Fruit fly (Drosophila melanogaster) whole organism, wandering third instar larva: Measurements from ENCODE around the gene Cyp312a1.

Experiments used
- Abd-B ChIP-seq: fragments of >200 bp; optimal IDR thresholded peaks from 2 replicates; lab custom pipeline; 2017; ENCODE audit warnings: missing biosample characterization, missing genetic modification characterization
- CG32264 ChIP-seq: fragments of 200-800 bp; sonication (Bioruptor generic); optimal IDR thresholded peaks from 2 replicates; lab custom pipeline; 2016; ENCODE audit warnings: missing biosample characterization, missing genetic modification characterization
- Dfd ChIP-seq: fragments of >200 bp; optimal IDR thresholded peaks from 2 replicates; lab custom pipeline; 2017; ENCODE audit warnings: missing biosample characterization, missing genetic modification characterization
- Dif ChIP-seq: fragments of 200-275, 200-300 bp; sonication (Bioruptor generic); optimal IDR thresholded peaks from 2 replicates; lab custom pipeline; 2018; ENCODE audit warnings: missing biosample characterization, missing genetic modification characterization; ENCODE audit not compliant: partially characterized antibody
- GATAd ChIP-seq: sonication (Bioruptor generic); optimal IDR thresholded peaks from 2 replicates; lab custom pipeline; 2016; ENCODE audit warnings: missing biosample characterization, missing genetic modification characterization
- HLH106 ChIP-seq: fragments of 200-800 bp; optimal IDR thresholded peaks from 3 replicates; lab custom pipeline; 2019; ENCODE audit warnings: missing biosample characterization, mild to moderate bottlenecking, missing genetic modification characterization, moderate library complexity
- Hr83 ChIP-seq: fragments of 200-300 bp; sonication (Bioruptor generic); optimal IDR thresholded peaks from 2 replicates; lab custom pipeline; 2016; ENCODE audit warnings: missing biosample characterization, mild to moderate bottlenecking, missing genetic modification characterization, moderate library complexity; ENCODE audit not compliant: poor library complexity, severe bottlenecking
- Jra ChIP-seq: sonication (Bioruptor generic); optimal IDR thresholded peaks from 2 replicates; lab custom pipeline; 2016; ENCODE audit warnings: missing biosample characterization, missing genetic modification characterization
- Mio ChIP-seq: sonication (Bioruptor generic); optimal IDR thresholded peaks from 2 replicates; lab custom pipeline; 2016; ENCODE audit warnings: missing biosample characterization, missing genetic modification characterization
- Myc ChIP-seq: fragments of >200 bp; optimal IDR thresholded peaks from 2 replicates; lab custom pipeline; 2017
- N ChIP-seq: fragments of >200 bp; optimal IDR thresholded peaks from 2 replicates; lab custom pipeline; 2018; ENCODE audit warnings: missing biosample characterization, missing external identifiers, missing genetic modification characterization
- Rel ChIP-seq, 2 experiments: fragments of 200-800 bp; sonication (Bioruptor generic) in 1 of 2; optimal IDR thresholded peaks; 2 replicates in 1 of 2; 3 replicates in 1 of 2; lab custom pipeline; 2016 to 2019; ENCODE audit warnings: mild to moderate bottlenecking in 2 of 2, missing biosample characterization in 2 of 2, missing genetic modification characterization in 2 of 2, moderate library complexity in 1 of 2
- Sp1 ChIP-seq: fragments of 200-800 bp; sonication (Bioruptor generic); optimal IDR thresholded peaks from 3 replicates; lab custom pipeline; 2019; ENCODE audit warnings: missing biosample characterization, mild to moderate bottlenecking, missing genetic modification characterization, moderate library complexity
- Vsx2 ChIP-seq: fragments of 200-300, 225-300 bp; sonication (Bioruptor generic); optimal IDR thresholded peaks from 2 replicates; lab custom pipeline; 2018; ENCODE audit warnings: missing biosample characterization, missing genetic modification characterization; ENCODE audit not compliant: partially characterized antibody
- br ChIP-seq: fragments of 200-800 bp; sonication (Bioruptor generic); optimal IDR thresholded peaks from 2 replicates; lab custom pipeline; 2016; ENCODE audit warnings: missing biosample characterization, missing genetic modification characterization
- dl ChIP-seq, 2 experiments: fragments of 175-275, 200-275 bp in 1 of 2; fragments of 200-275 bp in 1 of 2; sonication (Bioruptor generic); optimal IDR thresholded peaks; lab custom pipeline; 2018; ENCODE audit warnings: mild to moderate bottlenecking in 2 of 2, missing biosample characterization in 2 of 2, missing genetic modification characterization in 2 of 2, moderate library complexity in 2 of 2; ENCODE audit not compliant: partially characterized antibody in 2 of 2, insufficient read depth in 1 of 2
- dmrt93B ChIP-seq: fragments of 200-800 bp; sonication (Bioruptor generic); optimal IDR thresholded peaks from 2 replicates; lab custom pipeline; 2018; ENCODE audit warnings: missing biosample characterization, mild to moderate bottlenecking, missing genetic modification characterization
- ey ChIP-seq: fragments of 200-800 bp; sonication (Bioruptor generic); optimal IDR thresholded peaks from 2 replicates; lab custom pipeline; 2016; ENCODE audit warnings: missing biosample characterization, missing genetic modification characterization
- foxo ChIP-seq, 2 experiments: fragments of 200-800 bp; sonication (Bioruptor generic); optimal IDR thresholded peaks; 2 replicates in 1 of 2; 3 replicates in 1 of 2; lab custom pipeline; 2016 to 2017; ENCODE audit warnings: missing biosample characterization in 2 of 2, missing genetic modification characterization in 2 of 2
- fru ChIP-seq: fragments of 200-800 bp; sonication (Bioruptor generic); optimal IDR thresholded peaks from 3 replicates; lab custom pipeline; 2016; ENCODE audit warnings: missing biosample characterization, mild to moderate bottlenecking, missing genetic modification characterization
- h ChIP-seq: fragments of 200-800 bp; sonication (Bioruptor generic); optimal IDR thresholded peaks from 3 replicates; lab custom pipeline; 2016; ENCODE audit warnings: missing biosample characterization, mild to moderate bottlenecking, missing genetic modification characterization
- lola ChIP-seq: fragments of >200 bp; optimal IDR thresholded peaks from 2 replicates; lab custom pipeline; 2017; ENCODE audit warnings: missing biosample characterization, missing genetic modification characterization
- pan ChIP-seq: fragments of >200 bp; optimal IDR thresholded peaks from 2 replicates; lab custom pipeline; 2017
- psq ChIP-seq: fragments of 200-800 bp; sonication (Bioruptor generic); optimal IDR thresholded peaks from 3 replicates; lab custom pipeline; 2017; ENCODE audit warnings: missing biosample characterization, mild to moderate bottlenecking, missing genetic modification characterization, moderate library complexity
- rgr ChIP-seq: fragments of 200-800 bp; sonication (Bioruptor generic); optimal IDR thresholded peaks from 3 replicates; lab custom pipeline; 2016; ENCODE audit warnings: missing biosample characterization, mild to moderate bottlenecking, missing genetic modification characterization
- sv ChIP-seq: fragments of 200-800 bp; sonication (Bioruptor generic); optimal IDR thresholded peaks from 3 replicates; lab custom pipeline; 2016; ENCODE audit warnings: missing biosample characterization, missing genetic modification characterization
- tai ChIP-seq: sonication (Bioruptor generic); optimal IDR thresholded peaks from 2 replicates; lab custom pipeline; 2016; ENCODE audit warnings: missing biosample characterization, missing genetic modification characterization
- usp ChIP-seq: fragments of >200 bp; optimal IDR thresholded peaks from 2 replicates; lab custom pipeline; 2017; ENCODE audit warnings: missing biosample characterization, missing genetic modification characterization
- woc ChIP-seq: sonication (Bioruptor generic); optimal IDR thresholded peaks from 2 replicates; lab custom pipeline; 2016; ENCODE audit warnings: missing biosample characterization, mild to moderate bottlenecking, missing genetic modification characterization

The Cyp312a1 gene

DNA sequence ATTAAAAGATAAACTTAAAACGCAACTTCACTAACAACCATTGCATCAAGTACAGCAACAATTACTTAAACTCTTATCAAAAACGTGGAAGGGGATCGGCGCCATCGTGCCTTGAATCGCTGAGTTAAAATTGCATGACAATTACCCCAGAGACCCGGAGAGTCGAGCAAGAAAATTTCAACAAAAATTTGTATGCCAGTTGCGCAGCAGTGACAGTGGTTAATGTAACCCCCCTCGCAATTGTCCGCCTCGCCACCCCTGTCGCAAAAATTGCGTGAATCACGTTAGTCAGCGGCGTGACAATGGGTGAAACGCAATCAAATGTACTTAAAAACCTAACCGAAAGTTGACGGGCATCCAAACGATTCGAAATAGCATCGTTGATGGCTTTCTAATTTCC, 32.8 kb downstream of the Cyp312a1 start (continued):
- TF ChIP-seq h (GFP tag; lab: Kevin White, UChicago) (peak; percentile 37), foxo (GFP tag; optimal IDR thresholded peaks at IDR 0.05; lab: Kevin White, UChicago) (peak in 1 of 2 experiments; percentile 43)

DNA sequence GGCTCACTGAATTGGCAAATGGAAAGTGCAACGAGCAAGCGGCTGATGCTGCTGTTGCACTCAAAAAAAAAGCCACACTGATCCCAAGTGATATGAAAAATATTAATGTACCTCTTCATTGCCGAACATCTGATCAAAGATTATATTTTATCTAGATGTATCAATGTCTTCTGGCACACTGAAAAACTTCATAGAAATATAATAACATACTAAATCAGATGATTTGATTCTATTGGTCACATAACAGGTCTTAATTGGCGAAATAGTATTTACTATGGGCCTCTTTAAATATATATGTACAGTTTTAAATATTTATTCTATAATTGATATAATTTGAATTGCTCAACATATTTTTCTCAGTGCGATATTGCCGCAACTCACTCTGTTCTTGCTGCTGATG, 35.8 kb downstream of the Cyp312a1 start:
- TF ChIP-seq dl (GFP tag; optimal IDR thresholded peaks at IDR 0.05; lab: Kevin White, UChicago; ENCODE audit: insufficient read depth in 1 of 2, partially characterized antibody in 2 of 2) (no peak), tai (no peak), Sp1 (GFP tag; lab: Kevin White, UChicago) (no peak), Jra (GFP tag; lab: Kevin White, UChicago) (no peak), foxo (GFP tag; optimal IDR thresholded peaks at IDR 0.05; lab: Kevin White, UChicago) (no peak), GATAd (GFP tag; lab: Kevin White, UChicago) (no peak), rgr (GFP tag; lab: Kevin White, UChicago) (no peak), Abd-B (GFP tag; lab: Kevin White, UChicago) (no peak), h (GFP tag; lab: Kevin White, UChicago) (no peak), Dif (GFP tag; lab: Kevin White, UChicago) (no peak), Myc (lab: Kevin White, UChicago) (no peak), Vsx2 (no peak), woc (GFP tag; lab: Kevin White, UChicago) (no peak), sv (GFP tag; lab: Kevin White, UChicago) (no peak), usp (GFP tag; lab: Kevin White, UChicago) (no peak)

DNA sequence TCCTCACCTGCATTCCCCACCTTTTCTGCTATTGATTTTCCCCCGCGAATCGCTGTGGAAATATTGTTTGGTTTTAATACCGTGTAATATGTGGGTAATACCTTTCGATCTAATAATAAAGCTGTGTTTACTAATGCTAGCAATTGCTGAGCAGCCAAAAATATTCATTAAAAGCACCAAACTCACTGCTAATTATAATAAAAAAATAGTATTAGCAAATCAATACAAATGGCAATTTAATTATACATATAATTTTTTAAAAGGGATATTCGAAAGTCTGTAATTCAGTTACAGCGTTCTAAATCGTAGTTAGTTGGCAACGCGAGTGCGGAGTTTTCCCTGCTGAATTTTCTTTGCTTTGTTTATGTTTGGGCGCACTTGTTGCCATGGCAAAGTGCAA, 38.6 kb downstream of the Cyp312a1 start:
- TF ChIP-seq Vsx2 = no peak
- TF ChIP-seq N (GFP tag; lab: Kevin White, UChicago) = no peak
- no peak for TF ChIP-seq GATAd (GFP tag; lab: Kevin White, UChicago)
- TF ChIP-seq sv (GFP tag; lab: Kevin White, UChicago) = no peak
- TF ChIP-seq br (GFP tag; lab: Kevin White, UChicago) = no peak
- TF ChIP-seq woc (GFP tag; lab: Kevin White, UChicago) = no peak
- no peak for TF ChIP-seq HLH106 (tag; lab: Kevin White, UChicago)
- TF ChIP-seq Hr83 = no peak
- no peak for TF ChIP-seq foxo (GFP tag; optimal IDR thresholded peaks at IDR 0.05; lab: Kevin White, UChicago)
- TF ChIP-seq fru (GFP tag; lab: Kevin White, UChicago) = no peak
- no peak for TF ChIP-seq usp (GFP tag; lab: Kevin White, UChicago)
- no peak for TF ChIP-seq lola (GFP tag; lab: Kevin White, UChicago)
- no peak for TF ChIP-seq pan (lab: Kevin White, UChicago)
- TF ChIP-seq psq = no peak
- no peak for TF ChIP-seq dmrt93B (GFP tag; lab: Kevin White, UChicago)
- TF ChIP-seq, all 38 proteins: peak for 0

DNA sequence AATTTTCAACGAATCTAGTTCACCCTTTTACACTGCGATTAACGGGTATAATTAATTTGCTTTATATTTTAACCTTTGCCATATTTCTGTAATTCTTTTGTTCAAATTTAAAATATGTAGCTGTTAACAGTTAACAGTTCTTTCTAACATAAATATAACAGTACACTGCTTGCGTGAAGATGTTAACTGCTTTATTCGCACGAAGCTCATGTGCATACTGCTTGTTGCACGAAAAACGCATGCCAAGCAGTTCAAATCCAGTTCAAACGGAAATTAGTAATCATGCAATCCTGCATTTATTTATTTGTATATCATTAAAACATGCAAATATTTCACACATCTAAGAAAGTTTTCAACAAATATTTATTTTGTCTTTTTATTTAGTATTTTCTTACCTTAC, 44.5 kb downstream of the Cyp312a1 start:
- TF ChIP-seq Myc (lab: Kevin White, UChicago) = peak; percentile 43
- peak; percentile 88 for TF ChIP-seq N (GFP tag; lab: Kevin White, UChicago)
- no peak for TF ChIP-seq lola (GFP tag; lab: Kevin White, UChicago)
- TF ChIP-seq tai = no peak
- TF ChIP-seq, all 38 proteins: peak for 2

DNA sequence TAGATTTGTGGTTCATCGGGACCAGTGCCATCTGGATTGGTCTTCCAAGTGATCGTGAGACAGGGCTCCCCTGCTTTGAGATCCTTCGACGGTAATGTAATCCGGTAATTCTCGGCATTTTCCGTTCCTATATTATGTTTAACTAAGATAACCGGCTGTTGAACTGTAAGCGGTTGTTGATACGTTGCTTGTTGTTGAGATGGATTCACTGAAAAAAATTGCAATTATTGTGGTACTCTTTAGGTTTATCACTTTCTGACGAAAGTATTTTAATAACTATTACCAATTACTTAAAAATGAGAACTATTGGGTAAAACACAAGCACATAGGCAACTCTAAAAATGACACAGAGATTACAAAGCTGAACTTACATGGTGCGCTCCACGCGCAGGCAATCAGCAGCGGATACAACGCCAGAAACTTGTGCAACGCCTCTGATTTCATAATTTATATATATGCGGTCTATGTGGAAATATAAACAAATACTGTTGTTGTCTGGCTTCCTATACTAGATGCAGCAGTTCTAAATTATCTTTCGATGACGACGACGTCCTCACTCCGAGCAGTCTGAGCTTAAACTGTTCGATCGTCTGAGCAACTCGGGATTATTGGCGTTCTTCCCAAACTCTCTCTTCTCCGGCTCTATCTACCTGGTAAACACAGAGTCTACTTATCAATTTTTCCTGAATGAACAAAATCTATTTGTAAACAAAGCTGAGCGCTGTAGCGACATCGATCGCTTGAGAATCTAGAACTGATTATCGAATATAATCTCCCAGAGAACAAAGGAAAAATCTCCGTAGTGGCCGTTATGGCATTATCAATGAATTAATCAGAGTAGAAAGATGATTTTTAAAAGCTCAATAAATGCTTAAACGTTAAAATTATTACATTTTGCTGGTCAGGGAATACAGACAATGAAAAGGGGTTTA, 45.5 kb downstream of the Cyp312a1 start, which contains the start of gene CG34253:
CG34253 (minus strand) TSS at position 567 of the 932 bp plus-strand sequence.
- no peak for TF ChIP-seq Myc (lab: Kevin White, UChicago)
- no peak for TF ChIP-seq Rel (GFP tag; optimal IDR thresholded peaks at IDR 0.05; lab: Kevin White, UChicago)
- peak; percentile 79 for TF ChIP-seq Rel (tag; optimal IDR thresholded peaks at IDR 0.05; lab: Kevin White, UChicago)
- TF ChIP-seq ey (GFP tag; lab: Kevin White, UChicago) = no peak
- peak; percentile 6 for TF ChIP-seq rgr (GFP tag; lab: Kevin White, UChicago)

DNA sequence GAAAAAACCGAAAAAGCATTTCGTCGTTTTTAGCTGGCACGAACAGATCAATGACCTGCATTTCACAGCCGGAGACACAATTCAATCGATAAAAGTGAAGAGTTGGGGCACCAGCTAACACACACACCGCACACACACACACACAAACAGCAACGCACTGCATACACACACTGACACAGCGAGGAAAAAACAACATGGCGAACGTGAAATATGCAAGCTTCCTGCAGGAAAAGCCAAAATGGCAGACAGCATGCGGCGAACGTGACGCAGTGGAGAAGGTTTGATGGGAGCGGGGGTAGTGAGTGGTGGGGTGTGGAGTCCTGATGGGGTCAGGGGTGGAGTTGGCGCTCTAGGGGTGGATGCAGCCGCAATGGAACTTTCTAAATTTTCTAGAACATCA, 48.5 kb downstream of the Cyp312a1 start:
- TF ChIP-seq Dfd (no peak), Mio (GFP tag; lab: Kevin White, UChicago) (no peak), HLH106 (tag; lab: Kevin White, UChicago) (no peak), GATAd (GFP tag; lab: Kevin White, UChicago) (no peak), Dif (GFP tag; lab: Kevin White, UChicago) (no peak), dmrt93B (GFP tag; lab: Kevin White, UChicago) (no peak), h (GFP tag; lab: Kevin White, UChicago) (no peak), CG32264 (no peak), N (GFP tag; lab: Kevin White, UChicago) (no peak), Abd-B (GFP tag; lab: Kevin White, UChicago) (no peak), pan (lab: Kevin White, UChicago) (no peak), foxo (GFP tag; optimal IDR thresholded peaks at IDR 0.05; lab: Kevin White, UChicago) (no peak), rgr (GFP tag; lab: Kevin White, UChicago) (no peak), Rel (GFP tag; optimal IDR thresholded peaks at IDR 0.05; lab: Kevin White, UChicago) (no peak), Rel (tag; optimal IDR thresholded peaks at IDR 0.05; lab: Kevin White, UChicago) (no peak), Vsx2 (no peak), Myc (lab: Kevin White, UChicago) (no peak), tai (no peak)
